Worm (Caenorhabditis elegans) whole organism, L1 larva: Measurements from ENCODE around the gene prmt-5.
A peak's percentile ranks its signal among the peaks of the same experiment; 100 is the strongest.

ENCODE experiments used
- C16A3.4 ChIP-seq: fragments of 150-350 bp; optimal IDR thresholded peaks from 2 replicates; lab custom pipeline; 2014; ENCODE audit warnings: missing biosample characterization, missing genetic modification characterization
- Y116A8C.19 ChIP-seq: sonication (generic microtip); optimal IDR thresholded peaks from 2 replicates; lab custom pipeline; 2016; ENCODE audit warnings: missing compliant biosample characterization, missing genetic modification characterization, borderline replicate concordance
- blmp-1 ChIP-seq: fragments of 150-350 bp; optimal IDR thresholded peaks from 2 replicates; lab custom pipeline; 2014; ENCODE audit warnings: missing biosample characterization, missing genetic modification characterization
- ceh-8 ChIP-seq: fragments of 200-800 bp; sonication (Bioruptor generic); optimal IDR thresholded peaks from 2 replicates; lab custom pipeline; 2018; ENCODE audit warnings: mild to moderate bottlenecking, missing genetic modification characterization, moderate library complexity, missing compliant biosample characterization
- dpl-1 ChIP-seq, 3 experiments: fragments of 150-350 bp in 2 of 3; sonication (generic microtip) in 1 of 3; optimal IDR thresholded peaks; 2 replicates each; lab custom pipeline; 2014 to 2017; ENCODE audit warnings: missing biosample characterization in 3 of 3, missing genetic modification characterization in 3 of 3, missing genetic modification reagents in 3 of 3
- efl-1 ChIP-seq, 4 experiments: fragments of 150-350 bp; optimal IDR thresholded peaks in 3 of 4; peaks in 1 of 4; 1 replicate in 1 of 4; 2 replicates in 3 of 4; lab custom pipeline; 2014; ENCODE audit warnings: missing biosample characterization in 2 of 4, missing genetic modification characterization in 2 of 4, missing genetic modification reagents in 2 of 4
- elt-2 ChIP-seq: sonication (generic microtip); optimal IDR thresholded peaks from 2 replicates; lab custom pipeline; 2016; ENCODE audit warnings: missing genetic modification characterization, mild to moderate bottlenecking, inconsistent platforms, missing compliant biosample characterization, missing genetic modification reagents
- elt-3 ChIP-seq, 6 experiments: fragments of 150-350 bp in 1 of 6; sonication (generic microtip); optimal IDR thresholded peaks; 2 replicates each; lab custom pipeline; 2017 to 2018; ENCODE audit warnings: missing biosample characterization in 6 of 6, missing genetic modification characterization in 6 of 6, inconsistent platforms in 1 of 6
- ets-5 ChIP-seq: fragments of 200-800 bp; sonication (Bioruptor generic); IDR thresholded peaks from 2 replicates; pipeline ENCODE4 v1.3.6; 2022; ENCODE audit warnings: missing genetic modification characterization, missing compliant biosample characterization
- fos-1 ChIP-seq: fragments of 150-350 bp; optimal IDR thresholded peaks from 2 replicates; lab custom pipeline; 2014; ENCODE audit warnings: missing biosample characterization, missing genetic modification characterization
- isw-1 ChIP-seq: fragments of 200-800 bp; sonication (Bioruptor generic); IDR thresholded peaks from 2 replicates; pipeline ENCODE4 v1.3.6; 2022; ENCODE audit warnings: missing genetic modification characterization, missing compliant biosample characterization
- jun-1 ChIP-seq: fragments of 150-350 bp; optimal IDR thresholded peaks from 2 replicates; lab custom pipeline; 2014; ENCODE audit warnings: missing biosample characterization, missing genetic modification reagents, missing genetic modification characterization
- lin-13 ChIP-seq: fragments of 150-350 bp; optimal IDR thresholded peaks from 2 replicates; lab custom pipeline; 2014; ENCODE audit warnings: missing biosample characterization, missing genetic modification reagents, missing genetic modification characterization
- lin-15B ChIP-seq: fragments of 150-350 bp; sonication (generic microtip); optimal IDR thresholded peaks from 3 replicates; lab custom pipeline; 2014; ENCODE audit warnings: missing biosample characterization, missing genetic modification characterization
- lin-35 ChIP-seq, 2 experiments: fragments of 150-350 bp; optimal IDR thresholded peaks; 2 replicates each; lab custom pipeline; 2014; ENCODE audit warnings: missing biosample characterization in 2 of 2, missing genetic modification characterization in 2 of 2, missing genetic modification reagents in 2 of 2
- lsy-2 ChIP-seq, 2 experiments: fragments of 150-350 bp; optimal IDR thresholded peaks; 2 replicates each; lab custom pipeline; 2014; ENCODE audit warnings: missing biosample characterization in 2 of 2, missing genetic modification characterization in 2 of 2
- mdl-1 ChIP-seq, 2 experiments: fragments of 150-350 bp; optimal IDR thresholded peaks; 2 replicates each; lab custom pipeline; 2014 to 2017; ENCODE audit warnings: missing biosample characterization in 2 of 2, missing genetic modification characterization in 2 of 2, inconsistent platforms in 1 of 2
- mef-2 ChIP-seq: fragments of 150-350 bp; optimal IDR thresholded peaks from 2 replicates; lab custom pipeline; 2014; ENCODE audit warnings: missing biosample characterization, missing genetic modification characterization
- mep-1 ChIP-seq: fragments of 150-350 bp; optimal IDR thresholded peaks from 2 replicates; lab custom pipeline; 2014; ENCODE audit warnings: missing biosample characterization, missing genetic modification characterization
- nhr-11 ChIP-seq: fragments of 150-350 bp; optimal IDR thresholded peaks from 2 replicates; lab custom pipeline; 2014; ENCODE audit warnings: missing biosample characterization, missing genetic modification characterization
- nhr-19 ChIP-seq: fragments of 200-800 bp; sonication (Bioruptor generic); conservative IDR thresholded peaks from 2 replicates; pipeline ENCODE4 v1.3.6; 2022; ENCODE audit warnings: missing genetic modification characterization, missing compliant biosample characterization
- nhr-20 ChIP-seq: sonication (generic microtip); optimal IDR thresholded peaks from 2 replicates; lab custom pipeline; 2016; ENCODE audit warnings: mild to moderate bottlenecking, missing genetic modification characterization, missing compliant biosample characterization
- nhr-237 ChIP-seq: fragments of 150-350 bp; optimal IDR thresholded peaks from 2 replicates; lab custom pipeline; 2014; ENCODE audit warnings: missing biosample characterization, missing genetic modification characterization
- nhr-28 ChIP-seq: fragments of 150-350 bp; optimal IDR thresholded peaks from 2 replicates; lab custom pipeline; 2014; ENCODE audit warnings: missing biosample characterization, missing genetic modification characterization
- nhr-47 ChIP-seq: sonication (generic microtip); optimal IDR thresholded peaks from 2 replicates; lab custom pipeline; 2016; ENCODE audit warnings: mild to moderate bottlenecking, missing genetic modification characterization, moderate library complexity, missing compliant biosample characterization
- nhr-71 ChIP-seq: sonication (generic microtip); optimal IDR thresholded peaks from 2 replicates; lab custom pipeline; 2016; ENCODE audit warnings: mild to moderate bottlenecking, missing genetic modification characterization, moderate library complexity, missing compliant biosample characterization
- nhr-77 ChIP-seq: fragments of 150-350 bp; optimal IDR thresholded peaks from 2 replicates; lab custom pipeline; 2014; ENCODE audit warnings: missing biosample characterization, missing genetic modification characterization
- nhr-85 ChIP-seq: sonication (generic microtip); peaks from one replicate; lab custom pipeline; 2016; ENCODE audit warnings: missing genetic modification characterization, inconsistent platforms, missing compliant biosample characterization
- nhr-90 ChIP-seq: sonication (generic microtip); optimal IDR thresholded peaks from 2 replicates; lab custom pipeline; 2016; ENCODE audit warnings: mild to moderate bottlenecking, missing genetic modification characterization, missing compliant biosample characterization; ENCODE audit not compliant: poor library complexity
- sup-37 ChIP-seq: fragments of 200-800 bp; sonication (Bioruptor generic); optimal IDR thresholded peaks from 2 replicates; lab custom pipeline; 2018; ENCODE audit warnings: mild to moderate bottlenecking, missing genetic modification characterization, missing compliant biosample characterization
- swsn-7 ChIP-seq: sonication (generic microtip); optimal IDR thresholded peaks from 2 replicates; lab custom pipeline; 2016; ENCODE audit warnings: missing genetic modification characterization, missing compliant biosample characterization
- tbx-2 ChIP-seq: sonication (generic microtip); optimal IDR thresholded peaks from 2 replicates; lab custom pipeline; 2016; ENCODE audit warnings: missing genetic modification characterization, missing compliant biosample characterization
- tlp-1 ChIP-seq: fragments of 150-350 bp; optimal IDR thresholded peaks from 2 replicates; lab custom pipeline; 2014; ENCODE audit warnings: missing biosample characterization, missing genetic modification characterization
- unc-130 ChIP-seq: fragments of 150-350 bp; optimal IDR thresholded peaks from 2 replicates; lab custom pipeline; 2017; ENCODE audit warnings: missing biosample characterization, missing genetic modification characterization, inconsistent platforms
- unc-98 ChIP-seq: fragments of 200-800 bp; sonication (Bioruptor generic); IDR thresholded peaks from 2 replicates; pipeline ENCODE4 v1.3.6; 2022; ENCODE audit warnings: missing genetic modification characterization, missing compliant biosample characterization
- xbp-1 ChIP-seq: sonication (generic microtip); optimal IDR thresholded peaks from 2 replicates; lab custom pipeline; 2016; ENCODE audit warnings: missing genetic modification characterization, missing compliant biosample characterization
- ztf-4 ChIP-seq: fragments of 150-350 bp; optimal IDR thresholded peaks from 2 replicates; lab custom pipeline; 2014; ENCODE audit warnings: missing biosample characterization, missing genetic modification characterization

The prmt-5 gene

DNA sequence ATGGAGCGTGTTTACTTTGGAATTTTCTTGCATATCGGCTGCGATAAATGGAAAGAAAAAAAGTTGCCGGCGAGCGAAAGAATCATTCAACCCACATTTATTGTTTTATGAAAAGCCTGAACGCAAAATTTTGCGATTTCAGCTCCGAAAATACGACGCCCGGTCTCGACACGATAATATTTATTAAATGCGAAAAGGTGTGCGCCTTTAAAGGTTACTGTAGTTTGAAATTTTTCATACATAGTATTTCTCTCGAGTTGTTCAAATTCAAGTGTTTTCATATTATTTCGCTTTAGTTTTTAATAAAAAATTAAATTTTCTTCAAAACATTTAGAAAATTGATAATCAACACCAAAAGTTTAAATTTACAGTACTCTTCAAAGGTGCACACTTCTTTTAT, 21.4 kb upstream of the prmt-5 start, which contains the start of gene syx-16:
syx-16 (minus strand) TSS at position 118 of the 400 bp plus-strand sequence.
- no peak for TF ChIP-seq sup-37 (GFP tag; lab: Kevin White, UChicago)
- peak in 1 of 2 experiments; percentile 28 for TF ChIP-seq lsy-2 (tag; optimal IDR thresholded peaks at IDR 0.05; lab: Kevin White, UChicago)
- TF ChIP-seq, all 84 proteins: peak for 1

DNA sequence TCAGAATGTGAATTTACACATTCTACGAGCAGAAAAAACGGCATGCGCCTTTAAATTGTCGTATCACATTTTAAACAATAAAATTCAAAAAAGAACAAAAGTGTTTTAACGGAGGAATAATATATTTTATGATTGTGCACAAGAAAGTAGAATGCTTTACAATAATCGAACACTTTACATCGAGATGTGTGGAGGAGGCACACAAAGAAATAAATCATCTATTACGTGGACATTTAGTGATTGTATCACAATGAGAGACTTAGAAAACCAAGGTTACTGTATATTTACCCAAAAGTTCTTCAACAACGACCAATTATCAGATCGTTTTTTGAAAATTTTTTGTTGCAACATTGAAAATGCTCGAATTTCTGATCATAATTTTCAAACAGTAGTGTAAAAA, 20.1 kb upstream of the prmt-5 start:
- TF ChIP-seq dpl-1 (GFP tag; optimal IDR thresholded peaks at IDR 0.05; lab: Kevin White, UChicago) (no peak), efl-1 (optimal IDR thresholded peaks at IDR 0.05; lab: Kevin White, UChicago) (no peak), efl-1 (GFP tag; optimal IDR thresholded peaks at IDR 0.05 in 1 of 2; lab: Kevin White, UChicago) (peak in 1 of 2 experiments; percentile 75)

DNA sequence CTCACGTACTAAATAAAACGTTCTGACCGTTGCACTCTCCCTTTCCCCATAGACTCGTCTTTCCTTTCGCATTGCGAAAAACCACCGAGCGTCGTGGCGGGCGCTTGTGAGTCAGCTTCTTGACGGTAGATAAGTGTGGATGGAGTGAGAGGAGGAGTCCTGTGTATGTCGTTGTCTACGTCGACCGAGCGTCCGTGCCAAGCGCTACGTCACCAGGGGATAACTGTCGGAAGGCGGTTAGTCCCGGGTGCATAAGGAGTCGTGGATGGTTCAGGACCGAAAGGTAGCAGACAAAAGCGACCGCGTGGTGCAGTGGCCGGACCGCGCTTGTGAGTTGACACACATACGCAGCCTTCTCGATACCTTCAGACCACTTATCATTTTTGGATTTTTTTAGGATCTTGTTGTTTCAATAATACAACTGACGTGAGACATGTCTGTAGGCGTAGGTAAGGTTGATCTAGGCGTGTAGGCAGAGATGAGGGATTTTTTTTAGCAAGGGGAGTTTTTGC, 19.2 kb upstream of the prmt-5 start:
- peak; percentile 26 for TF ChIP-seq tbx-2 (tag; lab: Kevin White, UChicago)
- peak in 1 of 2 experiments; percentile 7 for TF ChIP-seq lin-35 (GFP tag; optimal IDR thresholded peaks at IDR 0.05; lab: Kevin White, UChicago)
- peak in 1 of 2 experiments; percentile 29 for TF ChIP-seq mdl-1 (tag; optimal IDR thresholded peaks at IDR 0.05; lab: Kevin White, UChicago)
- peak; percentile 56 for TF ChIP-seq nhr-47 (tag; lab: Kevin White, UChicago)
- TF ChIP-seq ztf-4 (tag; lab: Kevin White, UChicago), result peak; percentile 22
- peak; percentile 32 for TF ChIP-seq swsn-7 (tag; lab: Kevin White, UChicago)
- TF ChIP-seq nhr-90 (tag; lab: Kevin White, UChicago), result peak; percentile 41
- TF ChIP-seq nhr-19 (GFP tag; lab: Robert Waterston, UW), result peak; percentile 19; the same call in 1 of the 2 replicates
- TF ChIP-seq nhr-20 (tag; lab: Kevin White, UChicago), result peak; percentile 23
- peak; percentile 0 for TF ChIP-seq nhr-85 (tag; lab: Kevin White, UChicago)
- TF ChIP-seq sup-37 (GFP tag; lab: Kevin White, UChicago), result peak; percentile 51
- peak; percentile 26 for TF ChIP-seq xbp-1 (tag; lab: Kevin White, UChicago)
- TF ChIP-seq mep-1 (tag; lab: Kevin White, UChicago), result peak; percentile 21
- peak in 1 of 2 experiments; percentile 10 for TF ChIP-seq efl-1 (optimal IDR thresholded peaks at IDR 0.05; lab: Kevin White, UChicago)
- peak in 1 of 2 experiments; percentile 56 for TF ChIP-seq efl-1 (GFP tag; optimal IDR thresholded peaks at IDR 0.05 in 1 of 2; lab: Kevin White, UChicago)
- TF ChIP-seq C16A3.4, result peak; percentile 6
- TF ChIP-seq elt-2, result peak; percentile 29
- TF ChIP-seq lsy-2 (tag; optimal IDR thresholded peaks at IDR 0.05; lab: Kevin White, UChicago), result peak; percentile 1 to 62
- TF ChIP-seq nhr-71 (tag; lab: Kevin White, UChicago), result peak; percentile 50
- TF ChIP-seq blmp-1 (tag; lab: Kevin White, UChicago), result peak; percentile 2

DNA sequence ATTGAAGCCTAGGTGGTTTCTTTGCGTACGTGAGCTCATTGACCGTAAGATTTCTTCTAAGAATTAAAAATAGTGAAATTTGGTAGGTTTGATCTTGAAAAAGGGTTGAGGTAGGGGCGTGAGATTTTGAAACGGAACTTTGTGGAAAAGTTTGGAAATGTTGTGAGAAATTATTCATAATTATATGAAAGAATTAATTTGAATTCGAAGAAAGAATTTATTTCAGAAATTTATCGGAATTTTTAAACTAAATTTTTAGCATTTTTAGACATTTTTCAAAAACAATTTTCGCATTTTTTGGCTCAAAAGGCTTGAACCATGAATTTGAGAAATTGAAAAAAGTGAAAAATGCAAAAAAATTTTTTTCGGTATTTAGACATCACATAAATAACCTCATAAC, 16.2 kb upstream of the prmt-5 start:
- no peak for TF ChIP-seq lin-15B (tag; lab: Kevin White, UChicago)
- TF ChIP-seq unc-130 (tag; lab: Kevin White, UChicago), result no peak
- TF ChIP-seq efl-1 (optimal IDR thresholded peaks at IDR 0.05; lab: Kevin White, UChicago), result no peak
- TF ChIP-seq efl-1 (GFP tag; optimal IDR thresholded peaks at IDR 0.05 in 1 of 2; lab: Kevin White, UChicago), result no peak
- no peak for TF ChIP-seq nhr-11 (tag; lab: Kevin White, UChicago)
- TF ChIP-seq lsy-2 (tag; optimal IDR thresholded peaks at IDR 0.05; lab: Kevin White, UChicago), result no peak
- no peak for TF ChIP-seq jun-1 (tag; lab: Kevin White, UChicago)
- no peak for TF ChIP-seq mef-2 (tag; lab: Kevin White, UChicago)
- TF ChIP-seq Y116A8C.19 (tag; lab: Kevin White, UChicago), result no peak
- no peak for TF ChIP-seq xbp-1 (tag; lab: Kevin White, UChicago)
- TF ChIP-seq ets-5 (GFP tag; lab: Robert Waterston, UW), result no peak
- no peak for TF ChIP-seq tlp-1 (tag; lab: Kevin White, UChicago)
- TF ChIP-seq nhr-28 (tag; lab: Kevin White, UChicago), result no peak
- TF ChIP-seq ceh-8 (GFP tag; lab: Kevin White, UChicago), result no peak
- no peak for TF ChIP-seq isw-1 (GFP tag; lab: Robert Waterston, UW)
- TF ChIP-seq elt-3 (tag; optimal IDR thresholded peaks at IDR 0.05; lab: Kevin White, UChicago), result no peak
- TF ChIP-seq fos-1, result no peak
- no peak for TF ChIP-seq unc-98 (GFP tag; lab: Robert Waterston, UW)
- TF ChIP-seq lin-13 (GFP tag; lab: Kevin White, UChicago), result no peak
- no peak for TF ChIP-seq nhr-77 (tag; lab: Kevin White, UChicago)
- TF ChIP-seq nhr-237 (tag; lab: Kevin White, UChicago), result no peak
